ENCODE assay signal across 2 fruit fly cellular contexts in the genomic region with DNA sequence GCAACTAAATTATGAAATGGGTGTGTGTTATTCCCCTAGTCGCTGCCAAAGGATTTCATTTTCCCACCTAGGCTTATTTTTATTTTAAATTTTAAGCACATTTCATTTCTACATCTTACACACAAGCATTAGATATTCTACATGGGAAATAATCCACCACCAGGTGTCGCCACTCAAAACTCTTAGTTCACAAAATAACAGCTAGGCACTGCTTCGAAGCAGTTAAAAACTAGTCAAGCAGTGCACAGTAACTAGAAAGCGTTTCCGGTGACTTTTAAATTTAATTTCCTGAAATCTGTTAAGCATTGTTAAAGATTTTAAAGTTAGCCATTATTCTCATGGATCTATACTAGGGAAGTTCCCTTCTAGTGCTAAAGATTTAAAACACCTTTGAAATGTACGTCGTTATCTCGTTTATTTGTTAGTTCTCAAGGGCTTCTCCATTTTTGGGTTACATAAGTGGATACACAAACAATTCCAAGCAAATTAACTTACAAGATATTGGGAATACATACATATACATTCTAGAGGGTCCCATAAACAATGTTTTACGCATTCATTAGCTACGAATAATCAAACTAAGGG.
A peak's percentile ranks its signal among the peaks of the same experiment; 100 is the strongest.
TF ChIP-seq lines count a peak whose summit lies in the region.

No protein-coding gene starts in this region.

TF ChIP-seq in whole organism, embryonic, 481 proteins besides CTCF, POLR2A, EP300 and RAD21 (continued from another document and continues in another):
- no peak for TF ChIP-seq CG14710 (tag; optimal IDR thresholded peaks at IDR 0.05; lab: Kevin White, UChicago)
- peak; percentile 60 for TF ChIP-seq CG12744 (GFP tag; optimal IDR thresholded peaks at IDR 0.05; lab: Kevin White, UChicago)
- no peak for TF ChIP-seq kay (GFP tag; optimal IDR thresholded peaks at IDR 0.05; lab: Kevin White, UChicago)
- TF ChIP-seq amos (GFP tag; IDR thresholded peaks at IDR 0.05; lab: Robert Waterston, UW; ENCODE audit: partially characterized antibody) = peak; percentile 45
- peak; percentile 59; the same call in 2 of the 3 replicates for TF ChIP-seq B-H1 (GFP tag; IDR thresholded peaks at IDR 0.05; lab: Robert Waterston, UW)
- no peak for TF ChIP-seq CG10979 (tag; optimal IDR thresholded peaks at IDR 0.05; lab: Kevin White, UChicago)
- TF ChIP-seq CG5953 (GFP tag; IDR thresholded peaks at IDR 0.05; lab: Robert Waterston, UW) = peak; percentile 75
- 0 out of 2 replicates have a peak, but pooled peaks have one; percentile 26 for TF ChIP-seq CG4404 (GFP tag; IDR thresholded peaks at IDR 0.05; lab: Robert Waterston, UW)
- peak; percentile 66 for TF ChIP-seq wdn (GFP tag; IDR thresholded peaks at IDR 0.05; lab: Robert Waterston, UW)
- 0 out of 2 replicates have a peak, but pooled peaks have one; percentile 12 for TF ChIP-seq CG11696 (GFP tag; IDR thresholded peaks at IDR 0.05; lab: Robert Waterston, UW)
- peak; percentile 37 to 56 for TF ChIP-seq Pdp1 (GFP tag; optimal IDR thresholded peaks at IDR 0.05; lab: Kevin White, UChicago)
- peak; percentile 61 for TF ChIP-seq pho (GFP tag; optimal IDR thresholded peaks at IDR 0.05; lab: Kevin White, UChicago)
- peak; percentile 76 for TF ChIP-seq CG1024 (GFP tag; IDR thresholded peaks at IDR 0.05; lab: Robert Waterston, UW)
- TF ChIP-seq pum (GFP tag; optimal IDR thresholded peaks at IDR 0.05; lab: Kevin White, UChicago) = peak; percentile 88
- peak; percentile 45 for TF ChIP-seq CG17912 (GFP tag; optimal IDR thresholded peaks at IDR 0.05; lab: Kevin White, UChicago)
- no peak for TF ChIP-seq CG7745 (tag; optimal IDR thresholded peaks at IDR 0.05; lab: Kevin White, UChicago)
- TF ChIP-seq schlank (tag; optimal IDR thresholded peaks at IDR 0.05; lab: Kevin White, UChicago) = peak; percentile 57
- TF ChIP-seq ewg (GFP tag; optimal IDR thresholded peaks at IDR 0.05; lab: Kevin White, UChicago) = peak; percentile 63
- peak; percentile 91 for TF ChIP-seq chm (GFP tag; IDR thresholded peaks at IDR 0.05; lab: Robert Waterston, UW)
- TF ChIP-seq CoRest (tag; optimal IDR thresholded peaks at IDR 0.05; lab: Kevin White, UChicago) = peak; percentile 52
- TF ChIP-seq dpn (GFP tag; optimal IDR thresholded peaks at IDR 0.05; lab: Kevin White, UChicago) = peak; percentile 18 to 42
- TF ChIP-seq Mad (GFP tag; optimal IDR thresholded peaks at IDR 0.05; lab: Kevin White, UChicago) = peak; percentile 73
- peak; percentile 86 for TF ChIP-seq Camta (GFP tag; optimal IDR thresholded peaks at IDR 0.05; lab: Kevin White, UChicago)
- no peak for TF ChIP-seq crol (GFP tag; IDR thresholded peaks at IDR 0.05; lab: Robert Waterston, UW)
- TF ChIP-seq CG32767 (GFP tag; IDR thresholded peaks at IDR 0.05; lab: Robert Waterston, UW) = no peak
- peak; percentile 78 for TF ChIP-seq CG14014 (GFP tag; IDR thresholded peaks at IDR 0.05; lab: Robert Waterston, UW)
- no peak for TF ChIP-seq MESR4 (GFP tag; optimal IDR thresholded peaks at IDR 0.05; lab: Kevin White, UChicago)
- peak; percentile 14 for TF ChIP-seq Xbp1 (GFP tag; optimal IDR thresholded peaks at IDR 0.05; lab: Kevin White, UChicago)
- no peak for TF ChIP-seq CG13624 (GFP tag; optimal IDR thresholded peaks at IDR 0.05; lab: Kevin White, UChicago)
- peak; percentile 87 for TF ChIP-seq pnt (GFP tag; optimal IDR thresholded peaks at IDR 0.05; lab: Kevin White, UChicago)
- no peak for TF ChIP-seq lola (GFP tag; optimal IDR thresholded peaks at IDR 0.05; lab: Kevin White, UChicago)
- TF ChIP-seq Chrac-16 (GFP tag; optimal IDR thresholded peaks at IDR 0.05; lab: Kevin White, UChicago) = peak; percentile 86
- no peak for TF ChIP-seq repo (GFP tag; optimal IDR thresholded peaks at IDR 0.05; lab: Kevin White, UChicago)
- TF ChIP-seq Hmr (GFP tag; optimal IDR thresholded peaks at IDR 0.05; lab: Kevin White, UChicago) = peak; percentile 93
- peak; percentile 94 for TF ChIP-seq fu2 (GFP tag; optimal IDR thresholded peaks at IDR 0.05; lab: Kevin White, UChicago)
- TF ChIP-seq cas (GFP tag; IDR thresholded peaks at IDR 0.05; lab: Robert Waterston, UW) = 0 out of 2 replicates have a peak, but pooled peaks have one; percentile 19
- no peak for TF ChIP-seq pb (GFP tag; optimal IDR thresholded peaks at IDR 0.05; lab: Kevin White, UChicago)
- TF ChIP-seq CG6689 (GFP tag; IDR thresholded peaks at IDR 0.05; lab: Robert Waterston, UW) = peak; percentile 58
- TF ChIP-seq ab (GFP tag; optimal IDR thresholded peaks at IDR 0.05; lab: Kevin White, UChicago) = peak; percentile 88
- TF ChIP-seq CG2120 (GFP tag; optimal IDR thresholded peaks at IDR 0.05; lab: Kevin White, UChicago) = peak; percentile 77
- no peak for TF ChIP-seq Tbp (GFP tag; optimal IDR thresholded peaks at IDR 0.05; lab: Kevin White, UChicago)
- TF ChIP-seq gce (GFP tag; IDR thresholded peaks at IDR 0.05; lab: Robert Waterston, UW) = peak; percentile 76
- TF ChIP-seq Meics (GFP tag; optimal IDR thresholded peaks at IDR 0.05; lab: Kevin White, UChicago) = peak; percentile 2
- peak; percentile 92 for TF ChIP-seq CG8944 (GFP tag; optimal IDR thresholded peaks at IDR 0.05; lab: Kevin White, UChicago)
- no peak for TF ChIP-seq Sox100B (GFP tag; optimal IDR thresholded peaks at IDR 0.05; lab: Kevin White, UChicago)
- TF ChIP-seq H15 (GFP tag; IDR thresholded peaks at IDR 0.05; lab: Robert Waterston, UW) = peak; percentile 88
- peak; percentile 54; the same call in 1 of the 2 replicates for TF ChIP-seq ro (GFP tag; IDR thresholded peaks at IDR 0.05; lab: Robert Waterston, UW)
- peak; percentile 72 for TF ChIP-seq CG11504 (tag; optimal IDR thresholded peaks at IDR 0.05; lab: Kevin White, UChicago)
- TF ChIP-seq CG11723 (GFP tag; optimal IDR thresholded peaks at IDR 0.05; lab: Kevin White, UChicago) = peak; percentile 63
- no peak for TF ChIP-seq Abd-B (GFP tag; optimal IDR thresholded peaks at IDR 0.05; lab: Kevin White, UChicago)
- TF ChIP-seq Jarid2 (GFP tag; optimal IDR thresholded peaks at IDR 0.05; lab: Kevin White, UChicago) = no peak
- TF ChIP-seq CG14441 (GFP tag; IDR thresholded peaks at IDR 0.05; lab: Robert Waterston, UW) = peak; percentile 83
- TF ChIP-seq dysf (GFP tag; IDR thresholded peaks at IDR 0.05; lab: Robert Waterston, UW) = peak; percentile 85
- TF ChIP-seq CG7963 (GFP tag; IDR thresholded peaks at IDR 0.05; lab: Robert Waterston, UW; ENCODE audit: partially characterized antibody) = no peak
- TF ChIP-seq E2f2 (GFP tag; IDR thresholded peaks at IDR 0.05; lab: Robert Waterston, UW) = peak; percentile 56
- TF ChIP-seq gsb (GFP tag; IDR thresholded peaks at IDR 0.05; lab: Robert Waterston, UW) = peak; percentile 37; the same call in 1 of the 2 replicates
- TF ChIP-seq CG17361 (GFP tag; IDR thresholded peaks at IDR 0.05; lab: Robert Waterston, UW) = 0 out of 3 replicates have a peak, but pooled peaks have one; percentile 29
- TF ChIP-seq stc (GFP tag; IDR thresholded peaks at IDR 0.05; lab: Robert Waterston, UW) = peak; percentile 51; the same call in 1 of the 2 replicates
- no peak for TF ChIP-seq CG4424 (GFP tag; optimal IDR thresholded peaks at IDR 0.05; lab: Kevin White, UChicago)
- TF ChIP-seq Nf-YB (GFP tag; optimal IDR thresholded peaks at IDR 0.05; lab: Kevin White, UChicago) = peak; percentile 46
- TF ChIP-seq CG7372 (GFP tag; IDR thresholded peaks at IDR 0.05; lab: Robert Waterston, UW) = peak; percentile 70; the same call in 1 of the 2 replicates

TF ChIP-seq in whole organism, prepupa, 60 proteins besides CTCF, POLR2A, EP300 and RAD21 (continued from another document):
- TF ChIP-seq topi (GFP tag; optimal IDR thresholded peaks at IDR 0.05; lab: Kevin White, UChicago) (no peak), CG11762 (GFP tag; optimal IDR thresholded peaks at IDR 0.05; lab: Kevin White, UChicago; ENCODE audit: insufficient read depth) (no peak), CG31627 (GFP tag; optimal IDR thresholded peaks at IDR 0.05; lab: Kevin White, UChicago) (peak; percentile 37), svp (GFP tag; lab: Kevin White, UChicago) (no peak), CG6163 (GFP tag; IDR thresholded peaks at IDR 0.05; lab: Robert Waterston, UW) (peak; percentile 80), CG1621 (tag; optimal IDR thresholded peaks at IDR 0.05; lab: Kevin White, UChicago) (no peak), CG10669 (GFP tag; optimal IDR thresholded peaks at IDR 0.05; lab: Kevin White, UChicago) (no peak), CG3919 (GFP tag; optimal IDR thresholded peaks at IDR 0.05; lab: Kevin White, UChicago) (no peak), Ets21C (GFP tag; optimal IDR thresholded peaks at IDR 0.05; lab: Kevin White, UChicago) (no peak), CG15336 (GFP tag; IDR thresholded peaks at IDR 0.05; lab: Robert Waterston, UW) (no peak), CG16779 (tag; optimal IDR thresholded peaks at IDR 0.05; lab: Kevin White, UChicago) (no peak), Hr38 (GFP tag; optimal IDR thresholded peaks at IDR 0.05; lab: Kevin White, UChicago) (no peak), achi (GFP tag; optimal IDR thresholded peaks at IDR 0.05; lab: Kevin White, UChicago) (peak; percentile 40), CG8319 (GFP tag; optimal IDR thresholded peaks at IDR 0.05; lab: Kevin White, UChicago) (no peak), CG7368 (GFP tag; optimal IDR thresholded peaks at IDR 0.05; lab: Kevin White, UChicago) (no peak), CG6792 (GFP tag; optimal IDR thresholded peaks at IDR 0.05; lab: Kevin White, UChicago) (no peak), Lpt (GFP tag; optimal IDR thresholded peaks at IDR 0.05; lab: Kevin White, UChicago) (no peak), Sox14 (GFP tag; optimal IDR thresholded peaks at IDR 0.05; lab: Kevin White, UChicago) (no peak), Smox (GFP tag; optimal IDR thresholded peaks at IDR 0.05; lab: Kevin White, UChicago) (no peak), CG9139 (GFP tag; optimal IDR thresholded peaks at IDR 0.05; lab: Kevin White, UChicago) (no peak), Blimp-1 (GFP tag; optimal IDR thresholded peaks at IDR 0.05; lab: Kevin White, UChicago) (no peak), Met (GFP tag; optimal IDR thresholded peaks at IDR 0.05; lab: Kevin White, UChicago) (peak; percentile 29), fd85E (GFP tag; optimal IDR thresholded peaks at IDR 0.05; lab: Kevin White, UChicago) (no peak), Hr4 (GFP tag; optimal IDR thresholded peaks at IDR 0.05; lab: Kevin White, UChicago) (peak; percentile 40), pdm3 (GFP tag; optimal IDR thresholded peaks at IDR 0.05; lab: Kevin White, UChicago) (peak; percentile 71), lz (GFP tag; optimal IDR thresholded peaks at IDR 0.05; lab: Kevin White, UChicago) (peak; percentile 28), CG6808 (GFP tag; optimal IDR thresholded peaks at IDR 0.05; lab: Kevin White, UChicago) (no peak), net (GFP tag; optimal IDR thresholded peaks at IDR 0.05; lab: Kevin White, UChicago) (no peak), Eip78C (GFP tag; lab: Kevin White, UChicago) (no peak), spab (GFP tag; optimal IDR thresholded peaks at IDR 0.05; lab: Kevin White, UChicago) (no peak), ss (GFP tag; optimal IDR thresholded peaks at IDR 0.05; lab: Kevin White, UChicago) (no peak), CG6276 (GFP tag; optimal IDR thresholded peaks at IDR 0.05; lab: Kevin White, UChicago) (no peak), fd59A (GFP tag; optimal IDR thresholded peaks at IDR 0.05; lab: Kevin White, UChicago) (no peak), CG34406 (GFP tag; optimal IDR thresholded peaks at IDR 0.05; lab: Kevin White, UChicago) (no peak), esn (GFP tag; optimal IDR thresholded peaks at IDR 0.05; lab: Kevin White, UChicago) (no peak), OdsH (GFP tag; optimal IDR thresholded peaks at IDR 0.05; lab: Kevin White, UChicago) (peak; percentile 73), Sox102F (GFP tag; optimal IDR thresholded peaks at IDR 0.05; lab: Kevin White, UChicago) (no peak), Hr39 (GFP tag; optimal IDR thresholded peaks at IDR 0.05; lab: Kevin White, UChicago) (peak; percentile 53), Ets96B (tag; optimal IDR thresholded peaks at IDR 0.05; lab: Kevin White, UChicago) (no peak), cyc (GFP tag; optimal IDR thresholded peaks at IDR 0.05; lab: Kevin White, UChicago) (peak; percentile 8), CG6854 (GFP tag; optimal IDR thresholded peaks at IDR 0.05; lab: Kevin White, UChicago) (no peak), Gug (GFP tag; IDR thresholded peaks at IDR 0.05; lab: Robert Waterston, UW) (no peak; the same call in 1 of the 2 replicates)
